Worm (Caenorhabditis elegans): ENCODE results near the gene srh-30.

ce11 chrV:6799564-6799963 is 28.0 kb upstream of the srh-30 start, which contains the start of gene dmsr-9:
- no peak for TF ChIP-seq dao-5 (tag; optimal IDR thresholded peaks at IDR 0.05)
- TF ChIP-seq W03F9.2 (tag; optimal IDR thresholded peaks at IDR 0.05): no peak
- TF ChIP-seq him-1 (tag; optimal IDR thresholded peaks at IDR 0.05): no peak

All from whole organism, L4/young adult.